Fruit fly (Drosophila melanogaster) whole organism, pupa: Measurements from ENCODE around the gene Teh4.

Source experiments
- CG10348 ChIP-seq: fragments of 200-800 bp; sonication (Bioruptor generic); IDR thresholded peaks from 2 replicates; pipeline ENCODE4 v1.3.6; 2022; ENCODE audit warnings: missing biosample characterization, missing genetic modification characterization
- D1 ChIP-seq: fragments of 200-800 bp; sonication (Bioruptor generic); optimal IDR thresholded peaks from 2 replicates; lab custom pipeline; 2018; ENCODE audit warnings: missing biosample characterization, mild to moderate bottlenecking, missing genetic modification characterization, moderate library complexity
- fd96Ca ChIP-seq: fragments of 200-800 bp; sonication (Bioruptor generic); IDR thresholded peaks from 3 replicates; pipeline ENCODE4 v1.3.6; 2022; ENCODE audit warnings: missing biosample characterization, missing genetic modification characterization
- gl ChIP-seq: fragments of 200-800 bp; sonication (Bioruptor generic); optimal IDR thresholded peaks from 2 replicates; lab custom pipeline; 2018; ENCODE audit warnings: missing biosample characterization, mild to moderate bottlenecking, missing genetic modification characterization

- TF ChIP-seq gl (tag; lab: Kevin White, UChicago) (no peak), D1 (tag; lab: Kevin White, UChicago) (no peak), CG10348 (GFP tag; lab: Robert Waterston, UW) (no peak), fd96Ca (GFP tag; lab: Robert Waterston, UW) (no peak; the same call in 2 of the 3 replicates)
Measured at dm6 chr3L:4221226-4221770, 43.2 kb upstream of the Teh4 start.
